Worm (Caenorhabditis elegans): ENCODE results near the gene T24F1.4.

DNA sequence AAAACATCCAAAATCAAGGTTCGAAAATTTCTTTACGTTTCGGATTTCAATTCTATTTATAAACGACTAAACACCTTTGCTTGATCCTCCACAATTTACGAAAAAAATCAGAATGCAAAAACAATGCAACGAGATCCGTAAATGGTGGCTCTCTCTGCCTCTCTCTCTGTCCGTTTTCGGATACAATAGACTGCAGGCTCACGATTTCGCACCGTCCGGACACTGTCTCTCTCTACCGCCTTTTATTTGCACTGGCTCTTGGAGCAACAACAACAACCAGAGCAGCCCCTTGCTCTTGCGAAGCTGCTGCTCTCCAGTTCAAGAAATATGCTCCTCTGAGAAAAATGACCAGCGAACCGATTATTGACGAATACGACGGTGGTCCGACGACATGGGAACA, 1.8 kb downstream of the T24F1.4 start, which contains the start of gene T24F1.7:
- TF ChIP-seq scrt-1 (GFP tag; IDR thresholded peaks at IDR 0.05), result no peak
- TF ChIP-seq ets-7 (tag; optimal IDR thresholded peaks at IDR 0.05), result no peak
- TF ChIP-seq ama-1 (optimal IDR thresholded peaks at IDR 0.05), result no peak
- no peak for TF ChIP-seq sea-1 (GFP tag; conservative IDR thresholded peaks at IDR 0.05)
- no peak for TF ChIP-seq tbx-11 (GFP tag; IDR thresholded peaks at IDR 0.05)
- no peak for TF ChIP-seq flt-1 (GFP tag; IDR thresholded peaks at IDR 0.05)
- no peak for TF ChIP-seq hmg-4 (GFP tag; optimal IDR thresholded peaks at IDR 0.05)
